Fruit fly (Drosophila melanogaster) whole organism, embryonic: ENCODE results near the gene CG31388.

Source experiments
- CG10565 ChIP-seq: fragments of 200-800 bp; sonication (Bioruptor generic); optimal IDR thresholded peaks from 3 replicates; lab custom pipeline; 2016; ENCODE audit warnings: missing biosample characterization, mild to moderate bottlenecking, missing genetic modification characterization
- CG11085 ChIP-seq: fragments of 200-800 bp; sonication (Bioruptor generic); IDR thresholded peaks from 2 replicates; pipeline ENCODE4 v1.3.6; 2022; ENCODE audit warnings: missing biosample characterization, missing genetic modification characterization
- CG14014 ChIP-seq: fragments of 200-800 bp; sonication (Bioruptor generic); IDR thresholded peaks from 2 replicates; pipeline ENCODE4 v1.3.6; 2022; ENCODE audit warnings: missing biosample characterization, missing genetic modification characterization
- CG14860 ChIP-seq: fragments of 200-800 bp; sonication (Bioruptor generic); IDR thresholded peaks from 3 replicates; pipeline ENCODE4 v1.3.6; 2022; ENCODE audit warnings: missing biosample characterization, missing genetic modification characterization; ENCODE audit not compliant: partially characterized antibody
- CG15514 ChIP-seq: fragments of 200-800 bp; sonication (Bioruptor generic); optimal IDR thresholded peaks from 3 replicates; lab custom pipeline; 2017; ENCODE audit warnings: missing biosample characterization, missing genetic modification characterization, mild to moderate bottlenecking, moderate library complexity, missing genetic modification reagents
- CG18476 ChIP-seq: fragments of 200-800 bp; sonication (Bioruptor generic); optimal IDR thresholded peaks from 2 replicates; lab custom pipeline; 2016; ENCODE audit warnings: missing biosample characterization, mild to moderate bottlenecking, missing genetic modification characterization
- CG18599 ChIP-seq: fragments of 200-800 bp; sonication (Bioruptor generic); optimal IDR thresholded peaks from 3 replicates; lab custom pipeline; 2017; ENCODE audit warnings: missing biosample characterization, missing genetic modification characterization, mild to moderate bottlenecking, moderate library complexity, missing genetic modification reagents
- CG18619 ChIP-seq: fragments of 200-800 bp; sonication (Bioruptor generic); optimal IDR thresholded peaks from 3 replicates; lab custom pipeline; 2017; ENCODE audit warnings: missing biosample characterization, mild to moderate bottlenecking, missing genetic modification characterization
- CG3281 ChIP-seq: fragments of 200-800 bp; sonication (Bioruptor generic); optimal IDR thresholded peaks from 3 replicates; lab custom pipeline; 2017; ENCODE audit warnings: missing biosample characterization, mild to moderate bottlenecking, missing genetic modification characterization
- CG34376 ChIP-seq: fragments of 200-800 bp; sonication (Bioruptor generic); optimal IDR thresholded peaks from 2 replicates; lab custom pipeline; 2018; ENCODE audit warnings: missing biosample characterization, mild to moderate bottlenecking, missing genetic modification characterization
- CG3995 ChIP-seq: fragments of 200-800 bp; sonication (Bioruptor generic); optimal IDR thresholded peaks from 3 replicates; lab custom pipeline; 2016; ENCODE audit warnings: missing biosample characterization, missing genetic modification characterization
- CG43689 ChIP-seq: fragments of 200-800 bp; sonication (Bioruptor generic); IDR thresholded peaks from 2 replicates; pipeline ENCODE4 v1.3.6; 2022; ENCODE audit warnings: missing biosample characterization, missing genetic modification characterization
- CG6272 ChIP-seq: fragments of 200-800 bp; sonication (Bioruptor generic); IDR thresholded peaks from 2 replicates; pipeline ENCODE4 v1.3.6; 2022; ENCODE audit warnings: missing biosample characterization, missing genetic modification characterization
- CG6683 ChIP-seq: fragments of 200-800 bp; sonication (Bioruptor generic); optimal IDR thresholded peaks from 2 replicates; lab custom pipeline; 2017; ENCODE audit warnings: missing biosample characterization, mild to moderate bottlenecking, missing genetic modification characterization, missing genetic modification reagents
- CG7372 ChIP-seq: fragments of 200-800 bp; sonication (Bioruptor generic); IDR thresholded peaks from 2 replicates; pipeline ENCODE4 v1.3.6; 2022; ENCODE audit warnings: missing biosample characterization, missing genetic modification characterization
- CG9932 ChIP-seq: fragments of 200-800 bp; sonication (Bioruptor generic); IDR thresholded peaks from 2 replicates; pipeline ENCODE4 v1.3.6; 2022; ENCODE audit warnings: missing biosample characterization, missing genetic modification characterization
- CHES-1-like ChIP-seq: fragments of 200-800 bp; sonication (Bioruptor generic); optimal IDR thresholded peaks from 2 replicates; lab custom pipeline; 2016; ENCODE audit warnings: missing biosample characterization, missing genetic modification characterization
- Chrac-16 ChIP-seq: fragments of 200-800 bp; sonication (Bioruptor generic); optimal IDR thresholded peaks from 3 replicates; lab custom pipeline; 2016; ENCODE audit warnings: missing biosample characterization, missing genetic modification characterization
- Deaf1 ChIP-seq: fragments of 200-800 bp; optimal IDR thresholded peaks from 3 replicates; lab custom pipeline; 2019; ENCODE audit warnings: missing biosample characterization, mild to moderate bottlenecking, missing genetic modification characterization, moderate library complexity
- Fer2 ChIP-seq: fragments of 200-800 bp; sonication (Bioruptor generic); optimal IDR thresholded peaks from 2 replicates; lab custom pipeline; 2018; ENCODE audit warnings: missing biosample characterization, mild to moderate bottlenecking, missing genetic modification characterization, moderate library complexity
- HLHmδ ChIP-seq: fragments of 200-800 bp; sonication (Bioruptor generic); optimal IDR thresholded peaks from 2 replicates; lab custom pipeline; 2018; ENCODE audit warnings: missing biosample characterization, mild to moderate bottlenecking, missing genetic modification characterization, moderate library complexity
- Lim3 ChIP-seq: fragments of 200-800 bp; sonication (Bioruptor generic); IDR thresholded peaks from 2 replicates; pipeline ENCODE4 v1.3.6; 2022; ENCODE audit warnings: missing biosample characterization, missing genetic modification characterization
- MTF-1 ChIP-seq: fragments of 200-800 bp; sonication (Bioruptor generic); optimal IDR thresholded peaks from 2 replicates; lab custom pipeline; 2018; ENCODE audit warnings: missing biosample characterization, mild to moderate bottlenecking, missing genetic modification characterization, borderline replicate concordance
- Max ChIP-seq: fragments of 200-800 bp; sonication (Bioruptor generic); optimal IDR thresholded peaks from 2 replicates; lab custom pipeline; 2016; ENCODE audit warnings: missing biosample characterization, mild to moderate bottlenecking, missing genetic modification characterization
- NK7.1 ChIP-seq: fragments of 200-800 bp; sonication (Bioruptor generic); optimal IDR thresholded peaks from 3 replicates; lab custom pipeline; 2016; ENCODE audit warnings: missing biosample characterization, missing genetic modification characterization
- Nf-YB ChIP-seq: fragments of 200-800 bp; sonication (Bioruptor generic); optimal IDR thresholded peaks from 3 replicates; lab custom pipeline; 2019; ENCODE audit warnings: missing biosample characterization, mild to moderate bottlenecking, missing genetic modification characterization, moderate library complexity
- Oli ChIP-seq: fragments of 200-800 bp; sonication (Bioruptor generic); optimal IDR thresholded peaks from 2 replicates; lab custom pipeline; 2018; ENCODE audit warnings: missing biosample characterization, mild to moderate bottlenecking, missing genetic modification characterization, moderate library complexity
- PHDP ChIP-seq: fragments of 200-800 bp; sonication (Bioruptor generic); optimal IDR thresholded peaks from 3 replicates; lab custom pipeline; 2018; ENCODE audit warnings: missing biosample characterization, mild to moderate bottlenecking, missing genetic modification characterization, moderate library complexity
- Six4 ChIP-seq: fragments of 200-800 bp; sonication (Bioruptor generic); optimal IDR thresholded peaks from 2 replicates; lab custom pipeline; 2016; ENCODE audit warnings: missing biosample characterization, missing genetic modification characterization
- Sry-β ChIP-seq: fragments of 200-800 bp; sonication (Bioruptor generic); optimal IDR thresholded peaks from 2 replicates; lab custom pipeline; 2018; ENCODE audit warnings: missing biosample characterization, mild to moderate bottlenecking, missing genetic modification characterization, moderate library complexity
- TFAM ChIP-seq: fragments of 200-800 bp; sonication (Bioruptor generic); optimal IDR thresholded peaks from 2 replicates; lab custom pipeline; 2017; ENCODE audit warnings: missing biosample characterization, missing genetic modification characterization, inconsistent platforms
- bowl ChIP-seq: fragments of 200-800 bp; sonication (Bioruptor generic); IDR thresholded peaks from 2 replicates; pipeline ENCODE4 v1.3.6; 2022; ENCODE audit warnings: missing biosample characterization, missing genetic modification characterization
- bsh ChIP-seq, 2 experiments: fragments of 200-800 bp; sonication (Bioruptor generic); optimal IDR thresholded peaks; 2 replicates each; lab custom pipeline; 2017 to 2018; ENCODE audit warnings: mild to moderate bottlenecking in 2 of 2, missing biosample characterization in 2 of 2, missing genetic modification characterization in 2 of 2, moderate library complexity in 1 of 2
- cas ChIP-seq: fragments of 200-800 bp; sonication (Bioruptor generic); IDR thresholded peaks from 2 replicates; pipeline ENCODE4 v1.3.6; 2022; ENCODE audit warnings: missing biosample characterization, missing genetic modification characterization
- disco-r ChIP-seq: fragments of 200-800 bp; sonication (Bioruptor generic); optimal IDR thresholded peaks from 2 replicates; lab custom pipeline; 2016; ENCODE audit warnings: missing biosample characterization, missing genetic modification characterization
- dmrt11E ChIP-seq: fragments of 200-800 bp; sonication (Bioruptor generic); optimal IDR thresholded peaks from 3 replicates; lab custom pipeline; 2018; ENCODE audit warnings: missing biosample characterization, mild to moderate bottlenecking, missing genetic modification characterization, moderate library complexity
- dmrt99B ChIP-seq: fragments of 200-800 bp; sonication (Bioruptor generic); optimal IDR thresholded peaks from 2 replicates; lab custom pipeline; 2018; ENCODE audit warnings: missing biosample characterization, mild to moderate bottlenecking, missing genetic modification characterization, moderate library complexity
- ewg ChIP-seq: fragments of 200-800 bp; sonication (Bioruptor generic); optimal IDR thresholded peaks from 3 replicates; lab custom pipeline; 2017; ENCODE audit warnings: mild to moderate bottlenecking, missing biosample characterization, missing genetic modification reagents, missing genetic modification characterization
- gce ChIP-seq: fragments of 200-800 bp; sonication (Bioruptor generic); IDR thresholded peaks from 3 replicates; pipeline ENCODE4 v1.3.6; 2022; ENCODE audit warnings: missing biosample characterization, missing genetic modification characterization
- gsb ChIP-seq: fragments of 200-800 bp; sonication (Bioruptor generic); IDR thresholded peaks from 2 replicates; pipeline ENCODE4 v1.3.6; 2022; ENCODE audit warnings: missing biosample characterization, missing genetic modification characterization
- hbn ChIP-seq: fragments of 200-800 bp; sonication (Bioruptor generic); IDR thresholded peaks from 2 replicates; pipeline ENCODE4 v1.3.6; 2022; ENCODE audit warnings: missing biosample characterization, missing genetic modification characterization; ENCODE audit not compliant: partially characterized antibody
- ken ChIP-seq: fragments of 200-800 bp; sonication (Bioruptor generic); IDR thresholded peaks from 3 replicates; pipeline ENCODE4 v1.3.6; 2022; ENCODE audit warnings: missing biosample characterization, missing genetic modification characterization
- mld ChIP-seq: fragments of 200-800 bp; sonication (Bioruptor generic); IDR thresholded peaks from 3 replicates; pipeline ENCODE4 v1.3.6; 2022; ENCODE audit warnings: missing biosample characterization, missing genetic modification characterization; ENCODE audit not compliant: partially characterized antibody
- org-1 ChIP-seq: fragments of 200-800 bp; sonication (Bioruptor generic); optimal IDR thresholded peaks from 2 replicates; lab custom pipeline; 2017; ENCODE audit warnings: missing biosample characterization, missing genetic modification characterization
- pum ChIP-seq: fragments of 200-800 bp; sonication (Bioruptor generic); optimal IDR thresholded peaks from 2 replicates; lab custom pipeline; 2016; ENCODE audit warnings: missing biosample characterization, missing genetic modification characterization
- run ChIP-seq: fragments of 200-800 bp; sonication (Bioruptor generic); optimal IDR thresholded peaks from 3 replicates; lab custom pipeline; 2018; ENCODE audit warnings: missing biosample characterization, mild to moderate bottlenecking, missing genetic modification characterization
- salm ChIP-seq: fragments of 200-800 bp; sonication (Bioruptor generic); optimal IDR thresholded peaks from 2 replicates; lab custom pipeline; 2018; ENCODE audit warnings: missing biosample characterization, mild to moderate bottlenecking, missing genetic modification characterization
- sd ChIP-seq: fragments of 200-800 bp; sonication (Bioruptor generic); optimal IDR thresholded peaks from 3 replicates; lab custom pipeline; 2018; ENCODE audit warnings: missing biosample characterization, mild to moderate bottlenecking, missing genetic modification characterization, moderate library complexity
- unpg ChIP-seq: fragments of 200-800 bp; sonication (Bioruptor generic); optimal IDR thresholded peaks from 3 replicates; lab custom pipeline; 2018; ENCODE audit warnings: missing biosample characterization, mild to moderate bottlenecking, missing genetic modification characterization, moderate library complexity

Gene CG31388

dm6 chr3R:11216156-11216630 is 21.4 kb upstream of the CG31388 start, which contains the start of the genes RpS25 and CG4820 (continued):
- TF ChIP-seq unpg (GFP tag; lab: Kevin White, UChicago) = peak; percentile 86
- TF ChIP-seq Oli (tag; lab: Kevin White, UChicago) = peak; percentile 82
- peak; percentile 79 for TF ChIP-seq CG14014 (GFP tag; lab: Robert Waterston, UW)
- TF ChIP-seq dmrt99B (tag; lab: Kevin White, UChicago) = peak; percentile 82
- peak; percentile 93 for TF ChIP-seq org-1 (GFP tag; lab: Kevin White, UChicago)
- TF ChIP-seq CG7372 = peak; percentile 82
- TF ChIP-seq bowl (GFP tag; lab: Robert Waterston, UW) = peak; percentile 71
- peak; percentile 28; the same call in 1 of the 2 replicates for TF ChIP-seq Lim3
- peak; percentile 77 for TF ChIP-seq CG14860 (GFP tag; lab: Robert Waterston, UW)
- peak; percentile 99 for TF ChIP-seq CG34376
- TF ChIP-seq pum (GFP tag; lab: Kevin White, UChicago) = peak; percentile 78
- TF ChIP-seq HLHmδ = peak; percentile 99
- TF ChIP-seq salm (tag; lab: Kevin White, UChicago) = peak; percentile 85
- TF ChIP-seq CG43689 (GFP tag; lab: Robert Waterston, UW) = peak; percentile 79
- TF ChIP-seq Fer2 = peak; percentile 85
- TF ChIP-seq sd = peak; percentile 57
- peak; percentile 78 for TF ChIP-seq ken (GFP tag; lab: Robert Waterston, UW)
- TF ChIP-seq gce (GFP tag; lab: Robert Waterston, UW) = peak; percentile 86; the same call in 2 of the 3 replicates
- peak; percentile 69 for TF ChIP-seq cas
- peak; percentile 58 for TF ChIP-seq Chrac-16
- peak; percentile 91 for TF ChIP-seq PHDP (tag; lab: Kevin White, UChicago)
- TF ChIP-seq CG9932 = peak; percentile 74
- TF ChIP-seq hbn (GFP tag; lab: Robert Waterston, UW) = peak; percentile 83
- peak; percentile 66 for TF ChIP-seq gsb (GFP tag; lab: Robert Waterston, UW)
- TF ChIP-seq CG3281 (GFP tag; lab: Kevin White, UChicago) = peak; percentile 95
- TF ChIP-seq CG10565 = peak; percentile 59
- peak; percentile 36 to 81 for TF ChIP-seq bsh (GFP tag; optimal IDR thresholded peaks at IDR 0.05; lab: Kevin White, UChicago)
- peak; percentile 94 for TF ChIP-seq CHES-1-like (GFP tag; lab: Kevin White, UChicago)
- TF ChIP-seq CG18599 = peak; percentile 90
- peak; percentile 69 for TF ChIP-seq Sry-β (GFP tag; lab: Kevin White, UChicago)
- peak; percentile 76 for TF ChIP-seq CG18476 (GFP tag; lab: Kevin White, UChicago)
- TF ChIP-seq Max = peak; percentile 94
- peak; percentile 77 for TF ChIP-seq CG6272 (GFP tag; lab: Robert Waterston, UW)
- TF ChIP-seq CG15514 (GFP tag; lab: Kevin White, UChicago) = peak; percentile 93
- TF ChIP-seq CG18619 (GFP tag; lab: Kevin White, UChicago) = peak; percentile 95
- peak; percentile 79 for TF ChIP-seq CG3995
- TF ChIP-seq CG6683 (GFP tag; lab: Kevin White, UChicago) = peak; percentile 87
- peak; percentile 58 for TF ChIP-seq Deaf1 (tag; lab: Kevin White, UChicago)
- peak; percentile 73 for TF ChIP-seq TFAM (GFP tag; lab: Kevin White, UChicago)
- TF ChIP-seq ewg (GFP tag; lab: Kevin White, UChicago) = peak; percentile 95
- TF ChIP-seq Six4 = peak; percentile 71
- TF ChIP-seq disco-r (GFP tag; lab: Kevin White, UChicago) = peak; percentile 92
- peak; percentile 96 for TF ChIP-seq MTF-1 (GFP tag; lab: Kevin White, UChicago)
- peak; percentile 84 for TF ChIP-seq run
- TF ChIP-seq mld (GFP tag; lab: Robert Waterston, UW) = peak; percentile 65; the same call in 1 of the 3 replicates
- peak; percentile 82 for TF ChIP-seq CG11085 (GFP tag; lab: Robert Waterston, UW)
- TF ChIP-seq NK7.1 (GFP tag; lab: Kevin White, UChicago) = peak; percentile 88
- TF ChIP-seq Nf-YB (GFP tag; lab: Kevin White, UChicago) = peak; percentile 77
- TF ChIP-seq dmrt11E = peak; percentile 85
